Worm (Caenorhabditis elegans) whole organism, early embryonic: ENCODE results near the gene zipt-15.
"Not testable (repeated sequence)": the region's sequence is repeated elsewhere in the genome, so short reads cannot be mapped to it uniquely, and the experiment has no call there.

ENCODE experiments used
- B0310.2 ChIP-seq: sonication (generic microtip); optimal IDR thresholded peaks from 2 replicates; lab custom pipeline; 2016; ENCODE audit warnings: mild to moderate bottlenecking, missing genetic modification characterization, missing compliant biosample characterization
- F13C5.2 ChIP-seq: sonication (generic microtip); optimal IDR thresholded peaks from 2 replicates; lab custom pipeline; 2017; ENCODE audit warnings: mild to moderate bottlenecking, missing genetic modification characterization, inconsistent platforms, missing compliant biosample characterization
- aly-1 ChIP-seq: sonication (generic microtip); optimal IDR thresholded peaks from 2 replicates; lab custom pipeline; 2016; ENCODE audit warnings: missing genetic modification characterization, missing compliant biosample characterization
- ama-1 ChIP-seq: fragments of 150-350 bp; optimal IDR thresholded peaks from 2 replicates; lab custom pipeline; 2014
- ceh-13 ChIP-seq: fragments of 200-800 bp; sonication (Bioruptor generic); optimal IDR thresholded peaks from 2 replicates; lab custom pipeline; 2018; ENCODE audit warnings: mild to moderate bottlenecking, missing genetic modification characterization, missing compliant biosample characterization
- ceh-36 ChIP-seq: sonication (generic microtip); optimal IDR thresholded peaks from 2 replicates; lab custom pipeline; 2016; ENCODE audit warnings: missing genetic modification characterization, inconsistent platforms, missing compliant biosample characterization
- ets-7 ChIP-seq: sonication (generic microtip); optimal IDR thresholded peaks from 2 replicates; lab custom pipeline; 2016; ENCODE audit warnings: missing genotype, missing genetic modification characterization, missing compliant biosample characterization
- flt-1 ChIP-seq: fragments of 200-800 bp; sonication (Bioruptor generic); IDR thresholded peaks from 2 replicates; pipeline ENCODE4 v1.3.6; 2022; ENCODE audit warnings: missing genetic modification characterization, missing compliant biosample characterization
- hmg-4 ChIP-seq: fragments of 200-800 bp; sonication (Bioruptor generic); optimal IDR thresholded peaks from 2 replicates; lab custom pipeline; 2018; ENCODE audit warnings: mild to moderate bottlenecking, missing genetic modification characterization, missing compliant biosample characterization
- pes-1 ChIP-seq: fragments of 200-800 bp; sonication (Bioruptor generic); IDR thresholded peaks from 2 replicates; pipeline ENCODE4 v1.3.6; 2022; ENCODE audit warnings: missing genetic modification reagents, missing genetic modification characterization, missing compliant biosample characterization
- scrt-1 ChIP-seq: fragments of 200-800 bp; sonication (Bioruptor generic); IDR thresholded peaks from 2 replicates; pipeline ENCODE4 v1.3.6; 2022; ENCODE audit warnings: missing genetic modification characterization, missing compliant biosample characterization
- sea-1 ChIP-seq: fragments of 200-800 bp; sonication (Bioruptor generic); conservative IDR thresholded peaks from 2 replicates; pipeline ENCODE4 v1.3.6; 2022; ENCODE audit warnings: missing genetic modification characterization, missing compliant biosample characterization
- tbx-11 ChIP-seq: fragments of 200-800 bp; sonication (Bioruptor generic); IDR thresholded peaks from 2 replicates; pipeline ENCODE4 v1.3.6; 2022; ENCODE audit warnings: missing genetic modification characterization, missing compliant biosample characterization
- tbx-37 ChIP-seq: fragments of 200-800 bp; sonication (Bioruptor generic); conservative IDR thresholded peaks from 2 replicates; pipeline ENCODE4 v1.3.6; 2022; ENCODE audit warnings: missing genetic modification reagents, missing genetic modification characterization, missing compliant biosample characterization
- tra-4 ChIP-seq: sonication (generic microtip); optimal IDR thresholded peaks from 2 replicates; lab custom pipeline; 2017; ENCODE audit warnings: missing genetic modification characterization, missing compliant biosample characterization

zipt-15 gene

ce11 chrIV:794275-794674 is 30.5 kb downstream of the zipt-15 start, which contains the start of gene F56B3.4:
Gene F56B3.4, minus strand, starts transcription at chrIV:794275.
- TF ChIP-seq tra-4 (tag; lab: Kevin White, UChicago) (no peak), ceh-36 (no peak), sea-1 (no peak), ets-7 (tag; lab: Kevin White, UChicago) (no peak), flt-1 (GFP tag; lab: Robert Waterston, UW) (no peak), B0310.2 (tag; lab: Kevin White, UChicago) (no peak)

ce11 chrIV:787755-788154 is 37.0 kb downstream of the zipt-15 start, which contains the start of gene F56B3.6:
Gene F56B3.6, plus strand, starts transcription at chrIV:788055.
- TF ChIP-seq ceh-36 (no peak), ama-1 (lab: Kevin White, UChicago) (no peak), tbx-11 (no peak), ceh-13 (GFP tag; lab: Kevin White, UChicago) (no peak), sea-1 (no peak), pes-1 (GFP tag; lab: Robert Waterston, UW) (no peak), tra-4 (tag; lab: Kevin White, UChicago) (no peak)

ce11 chrIV:782393-782792 is 42.4 kb downstream of the zipt-15 start:
- no peak for TF ChIP-seq scrt-1 (GFP tag; lab: Robert Waterston, UW)
- TF ChIP-seq ceh-13 (GFP tag; lab: Kevin White, UChicago), result no peak
- no peak for TF ChIP-seq F13C5.2 (tag; lab: Kevin White, UChicago)
- TF ChIP-seq ceh-36, result no peak

ce11 chrIV:778484-778883 is 46.3 kb downstream of the zipt-15 start, which contains the start of gene ugt-52:
Gene ugt-52, plus strand, starts transcription at chrIV:778784.
- TF ChIP-seq F13C5.2 (tag; lab: Kevin White, UChicago) (no peak), tra-4 (tag; lab: Kevin White, UChicago) (no peak), tbx-37 (no peak), ceh-36 (no peak), tbx-11 (no peak), ama-1 (lab: Kevin White, UChicago) (no peak), sea-1 (no peak), B0310.2 (tag; lab: Kevin White, UChicago) (no peak), aly-1 (tag; lab: Kevin White, UChicago) (no peak)

- TF ChIP-seq F13C5.2 (tag; lab: Kevin White, UChicago), result no peak
- TF ChIP-seq tbx-11, result no peak
- TF ChIP-seq flt-1 (GFP tag; lab: Robert Waterston, UW), result no peak
- no peak for TF ChIP-seq sea-1
- TF ChIP-seq aly-1 (tag; lab: Kevin White, UChicago), result no peak
- no peak for TF ChIP-seq ama-1 (lab: Kevin White, UChicago)
- no peak for TF ChIP-seq B0310.2 (tag; lab: Kevin White, UChicago)
- TF ChIP-seq tbx-37, result no peak
Observed at ce11 chrIV:773580-773979, 51.2 kb downstream of the zipt-15 start.

ce11 chrIV:772931-773330 is 51.8 kb downstream of the zipt-15 start, which contains the start of gene mrpl-2:
Gene mrpl-2, plus strand, starts transcription at chrIV:773237.
- TF ChIP-seq F13C5.2 (tag; lab: Kevin White, UChicago) (no peak), tbx-11 (no peak), ets-7 (tag; lab: Kevin White, UChicago) (no peak), scrt-1 (GFP tag; lab: Robert Waterston, UW) (no peak), ceh-13 (GFP tag; lab: Kevin White, UChicago) (no peak), aly-1 (tag; lab: Kevin White, UChicago) (no peak), hmg-4 (no peak)

ce11 chrIV:771061-771460 is 53.7 kb downstream of the zipt-15 start, which contains the start of gene F56B3.9:
Gene F56B3.9, plus strand, starts transcription at chrIV:771361.
- TF ChIP-seq ceh-36; B0310.2 (tag; lab: Kevin White, UChicago); aly-1 (tag; lab: Kevin White, UChicago): not testable (repeated sequence)

ce11 chrIV:768312-768711 is 56.4 kb downstream of the zipt-15 start, which contains the start of gene F56B3.2:
Gene F56B3.2, minus strand, starts transcription at chrIV:768584.
- TF ChIP-seq scrt-1 (GFP tag; lab: Robert Waterston, UW), result no peak

- no peak for TF ChIP-seq ama-1 (lab: Kevin White, UChicago)
- no peak for TF ChIP-seq F13C5.2 (tag; lab: Kevin White, UChicago)
- no peak for TF ChIP-seq pes-1 (GFP tag; lab: Robert Waterston, UW)
- TF ChIP-seq tbx-11, result no peak
- TF ChIP-seq B0310.2 (tag; lab: Kevin White, UChicago), result no peak
- no peak for TF ChIP-seq sea-1
- no peak for TF ChIP-seq aly-1 (tag; lab: Kevin White, UChicago)
- TF ChIP-seq scrt-1 (GFP tag; lab: Robert Waterston, UW), result no peak
- TF ChIP-seq ets-7 (tag; lab: Kevin White, UChicago), result no peak
- TF ChIP-seq ceh-36, result no peak
Observed at ce11 chrIV:763377-764063, 61.2 kb downstream of the zipt-15 start, which contains the start of gene col-103. Gene col-103, minus strand, starts transcription at chrIV:763678.
